Worm (Caenorhabditis elegans) whole organism, L2 larva: ENCODE measurements around the gene F42A10.5.

Experiments used
- nhr-23 ChIP-seq: fragments of 150-350 bp; optimal IDR thresholded peaks from 2 replicates; lab custom pipeline; 2014; ENCODE audit warnings: missing biosample characterization, missing genetic modification reagents, missing genetic modification characterization
- nhr-237 ChIP-seq: fragments of 150-350 bp; optimal IDR thresholded peaks from 2 replicates; lab custom pipeline; 2014; ENCODE audit warnings: missing biosample characterization, missing genetic modification characterization
- unc-62 ChIP-seq: fragments of 150-350 bp; optimal IDR thresholded peaks from 2 replicates; lab custom pipeline; 2014; ENCODE audit warnings: missing biosample characterization, missing genetic modification reagents, missing genetic modification characterization

ce11 chrIII:6176761-6177160, 3.5 kb upstream of the F42A10.5 start, which contains the start of gene F42A10.6:
- no peak for TF ChIP-seq nhr-237
- TF ChIP-seq unc-62: no peak
- TF ChIP-seq nhr-23 (tag; lab: Kevin White, UChicago): no peak
